Worm (Caenorhabditis elegans): ENCODE data around the gene maa-1.

Gene maa-1

ce11 chrIII:11817865-11818264 is 4.5 kb downstream of the maa-1 start:
- no peak for TF ChIP-seq nhr-28 (tag; optimal IDR thresholded peaks at IDR 0.05)
- TF ChIP-seq snpc-4 (tag; optimal IDR thresholded peaks at IDR 0.05) = peak; percentile 61

DNA sequence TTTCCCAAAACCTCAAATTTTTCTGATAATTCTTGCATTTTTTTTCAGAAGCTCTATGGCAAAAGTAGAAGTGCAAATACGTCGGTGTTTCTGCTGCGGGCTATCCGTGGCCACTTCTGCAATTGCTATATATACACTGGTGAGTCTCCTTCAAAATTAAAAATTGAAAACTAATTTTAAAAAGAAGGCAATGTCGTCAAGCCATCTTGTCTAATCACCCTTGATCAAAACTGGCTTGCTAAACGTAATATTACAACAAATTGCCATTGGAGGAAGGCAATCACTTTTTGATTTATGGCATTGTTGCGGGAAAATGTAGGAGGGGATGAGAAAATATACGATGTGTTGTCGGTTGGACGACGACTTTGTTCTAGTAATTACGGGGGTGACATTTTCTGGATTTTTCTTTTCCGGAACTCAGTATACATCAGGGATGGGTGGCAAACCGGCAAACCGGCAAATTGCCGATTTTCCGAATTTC is 5.8 kb downstream of the maa-1 start, which contains the start of gene C18D11.1:
TSS of gene C18D11.1 (plus strand) at position 51 of the 481 bp plus-strand sequence.
- TF ChIP-seq pqm-1 (tag; optimal IDR thresholded peaks at IDR 0.05) (no peak), nhr-25 (tag; optimal IDR thresholded peaks at IDR 0.05) (peak; percentile 67)

ce11 chrIII:11814653-11815052 is 7.7 kb downstream of the maa-1 start:
- TF ChIP-seq mml-1 (tag; optimal IDR thresholded peaks at IDR 0.05) (no peak), ZK546.5 (tag; optimal IDR thresholded peaks at IDR 0.05) (no peak), nhr-43 (tag; optimal IDR thresholded peaks at IDR 0.05; ENCODE audit: poor library complexity, severe bottlenecking) (no peak), nhr-25 (tag; optimal IDR thresholded peaks at IDR 0.05) (peak; percentile 45), unc-39 (tag; optimal IDR thresholded peaks at IDR 0.05) (no peak), tbx-2 (tag; optimal IDR thresholded peaks at IDR 0.05) (no peak), nhr-76 (tag; optimal IDR thresholded peaks at IDR 0.05) (no peak), nhr-11 (tag; optimal IDR thresholded peaks at IDR 0.05) (no peak), ceh-28 (tag; optimal IDR thresholded peaks at IDR 0.05) (no peak), nhr-23 (tag; optimal IDR thresholded peaks at IDR 0.05) (peak; percentile 20), nhr-237 (tag; optimal IDR thresholded peaks at IDR 0.05) (no peak)

- TF ChIP-seq nfya-1 (tag; optimal IDR thresholded peaks at IDR 0.05; ENCODE audit: insufficient read depth) = peak; percentile 0
- no peak for TF ChIP-seq pha-4 (tag; optimal IDR thresholded peaks at IDR 0.05)
- no peak for TF ChIP-seq mdl-1 (tag; optimal IDR thresholded peaks at IDR 0.05)
- TF ChIP-seq jun-1 (tag; optimal IDR thresholded peaks at IDR 0.05) = no peak
- no peak for TF ChIP-seq nhr-11 (tag; optimal IDR thresholded peaks at IDR 0.05)
- no peak for TF ChIP-seq fos-1 (tag; optimal IDR thresholded peaks at IDR 0.05)
- no peak for TF ChIP-seq nhr-12 (tag; optimal IDR thresholded peaks at IDR 0.05)
- no peak for TF ChIP-seq ceh-28 (tag; optimal IDR thresholded peaks at IDR 0.05)
- no peak for TF ChIP-seq daf-12 (tag; optimal IDR thresholded peaks at IDR 0.05)
- peak; percentile 65 for TF ChIP-seq nhr-43 (tag; optimal IDR thresholded peaks at IDR 0.05; ENCODE audit: poor library complexity, severe bottlenecking)
- TF ChIP-seq nhr-25 (tag; optimal IDR thresholded peaks at IDR 0.05) = peak; percentile 65
- TF ChIP-seq mml-1 (tag; optimal IDR thresholded peaks at IDR 0.05) = no peak
- no peak for TF ChIP-seq snpc-4 (tag; optimal IDR thresholded peaks at IDR 0.05)
- TF ChIP-seq ceh-9 (tag; optimal IDR thresholded peaks at IDR 0.05) = no peak
- TF ChIP-seq ceh-82 (tag; optimal IDR thresholded peaks at IDR 0.05) = no peak
- TF ChIP-seq nhr-77 (tag; optimal IDR thresholded peaks at IDR 0.05) = no peak
- no peak for TF ChIP-seq nhr-67 (tag; optimal IDR thresholded peaks at IDR 0.05)
- TF ChIP-seq unc-39 (tag; optimal IDR thresholded peaks at IDR 0.05) = no peak
- peak; percentile 52 for TF ChIP-seq nhr-23 (tag; optimal IDR thresholded peaks at IDR 0.05)
- no peak for TF ChIP-seq eor-1 (tag; optimal IDR thresholded peaks at IDR 0.05)
- TF ChIP-seq ama-1 (optimal IDR thresholded peaks at IDR 0.05) = no peak
- TF ChIP-seq hmg-11 (tag; optimal IDR thresholded peaks at IDR 0.05) = peak; percentile 1
- TF ChIP-seq ztf-4 (tag; optimal IDR thresholded peaks at IDR 0.05) = no peak
- no peak for TF ChIP-seq elt-3 (tag; optimal IDR thresholded peaks at IDR 0.05)
- no peak for TF ChIP-seq nhr-76 (tag; optimal IDR thresholded peaks at IDR 0.05)
- TF ChIP-seq sea-2 (GFP tag; optimal IDR thresholded peaks at IDR 0.05) = no peak
- TF ChIP-seq fkh-10 (GFP tag; optimal IDR thresholded peaks at IDR 0.05) = no peak
- TF ChIP-seq egl-27 (tag; optimal IDR thresholded peaks at IDR 0.05) = no peak
- no peak for TF ChIP-seq lin-15B (tag; optimal IDR thresholded peaks at IDR 0.05)
- no peak for TF ChIP-seq fkh-2 (tag; optimal IDR thresholded peaks at IDR 0.05)
- TF ChIP-seq nhr-237 (tag; optimal IDR thresholded peaks at IDR 0.05) = no peak
- TF ChIP-seq unc-62 (GFP tag; optimal IDR thresholded peaks at IDR 0.05) = no peak
- TF ChIP-seq ztf-11 (tag; optimal IDR thresholded peaks at IDR 0.05) = no peak
- no peak for TF ChIP-seq egl-5 (tag; optimal IDR thresholded peaks at IDR 0.05)
- no peak for TF ChIP-seq R02D3.7 (tag; optimal IDR thresholded peaks at IDR 0.05)
- TF ChIP-seq lsy-12 (tag; optimal IDR thresholded peaks at IDR 0.05) = no peak
Measured at ce11 chrIII:11811839-11812238, 10.5 kb downstream of the maa-1 start.

Data from whole organism, L3 larva.